Worm (Caenorhabditis elegans): ENCODE measurements around the gene lgc-46.

DNA sequence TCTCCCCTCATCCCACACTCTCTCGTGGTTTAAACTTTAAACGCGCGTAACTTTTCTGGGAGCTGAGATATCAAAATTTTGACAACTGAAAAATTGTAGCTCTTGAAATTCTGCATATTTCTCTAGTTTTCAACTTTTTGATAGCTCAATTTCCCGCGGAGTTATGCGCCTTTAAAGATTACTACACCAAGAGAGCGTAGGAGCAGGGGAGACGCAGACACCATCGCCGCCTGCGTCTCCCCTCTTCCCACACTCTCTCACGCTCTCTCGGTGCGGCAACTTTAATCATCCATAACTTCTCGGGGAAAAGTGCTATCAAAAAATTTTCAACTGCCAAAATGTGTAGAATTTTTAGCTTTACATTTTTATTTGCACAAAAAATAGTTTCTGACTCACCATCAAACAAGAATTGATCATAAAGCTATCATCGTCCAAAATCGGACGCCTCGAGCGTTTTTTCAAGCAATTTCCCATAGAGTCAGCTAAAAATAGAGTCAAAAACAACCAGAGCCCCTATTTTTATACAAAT lies 40.3 kb upstream of the lgc-46 start, which contains the start of gene eak-3:
- TF ChIP-seq snpc-4 (tag; optimal IDR thresholded peaks at IDR 0.05) (no peak), pha-4 (tag; optimal IDR thresholded peaks at IDR 0.05) (no peak), ztf-11 (tag; optimal IDR thresholded peaks at IDR 0.05) (no peak), unc-62 (GFP tag; optimal IDR thresholded peaks at IDR 0.05) (no peak), nhr-2 (tag; optimal IDR thresholded peaks at IDR 0.05) (no peak), lsy-2 (tag; optimal IDR thresholded peaks at IDR 0.05) (no peak), ceh-83 (GFP tag; optimal IDR thresholded peaks at IDR 0.05) (no peak), nhr-237 (tag; optimal IDR thresholded peaks at IDR 0.05) (no peak), lin-13 (tag; optimal IDR thresholded peaks at IDR 0.05) (no peak), mab-5 (tag; optimal IDR thresholded peaks at IDR 0.05) (no peak), blmp-1 (tag; optimal IDR thresholded peaks at IDR 0.05) (no peak), sem-2 (GFP tag; optimal IDR thresholded peaks at IDR 0.05) (no peak)
